Fruit fly (Drosophila melanogaster): ENCODE measurements around the gene Zmynd8.
A peak's percentile ranks its signal among the peaks of the same experiment; 100 is the strongest.

Zmynd8 gene

DNA sequence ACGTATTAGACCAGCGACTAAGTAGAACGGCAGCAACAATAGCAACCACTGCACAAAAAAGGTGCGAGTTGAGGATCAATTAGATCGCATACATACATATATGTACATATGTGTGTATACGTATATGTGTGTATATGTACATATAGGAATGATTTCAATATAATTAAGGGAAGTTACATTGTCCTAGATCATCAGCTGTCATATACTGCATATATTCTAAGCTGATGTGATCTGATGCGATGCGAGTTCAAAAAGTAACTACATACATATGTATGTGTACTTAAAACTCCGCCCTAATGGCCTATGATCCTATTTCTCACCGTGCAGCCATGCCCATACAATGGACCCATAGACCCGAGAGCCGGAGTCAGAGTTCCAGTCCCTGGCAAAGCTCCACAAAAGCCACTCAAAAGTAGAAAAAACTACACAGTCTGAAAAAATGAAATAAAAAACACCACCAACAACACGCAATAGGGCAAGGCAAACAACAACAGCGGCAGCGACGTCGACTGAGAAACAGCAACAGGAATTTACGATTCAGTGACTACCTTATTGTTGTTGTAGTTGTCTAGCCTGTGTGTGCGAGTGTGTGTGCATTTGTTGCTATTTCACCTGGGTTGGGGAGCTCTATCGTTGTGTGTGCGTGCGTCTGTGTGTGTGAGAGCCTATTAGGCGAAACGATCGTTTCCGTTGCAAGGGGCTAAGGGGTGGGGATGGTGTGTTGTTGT lies 54.1 kb downstream of the Zmynd8 start (continued):
- TF ChIP-seq nmo (GFP tag; optimal IDR thresholded peaks at IDR 0.05): peak; percentile 47
- TF ChIP-seq Mes4 (GFP tag; optimal IDR thresholded peaks at IDR 0.05): no peak
- TF ChIP-seq CG1603 (tag; optimal IDR thresholded peaks at IDR 0.05): peak; percentile 51
- TF ChIP-seq lilli (GFP tag; optimal IDR thresholded peaks at IDR 0.05): peak; percentile 9
- peak; percentile 11 for TF ChIP-seq Six4 (GFP tag; optimal IDR thresholded peaks at IDR 0.05)
- TF ChIP-seq nau (GFP tag; optimal IDR thresholded peaks at IDR 0.05): peak; percentile 22
- peak; percentile 17 for TF ChIP-seq CG12155 (GFP tag; optimal IDR thresholded peaks at IDR 0.05)
- TF ChIP-seq C15 (GFP tag; IDR thresholded peaks at IDR 0.05): no peak
- TF ChIP-seq CG34422 (GFP tag; IDR thresholded peaks at IDR 0.05): 0 out of 3 replicates have a peak, but pooled peaks have one; percentile 7
- peak; percentile 49 for TF ChIP-seq CG2712 (tag; optimal IDR thresholded peaks at IDR 0.05)
- TF ChIP-seq CG10267 (tag; optimal IDR thresholded peaks at IDR 0.05): peak; percentile 2
- peak; percentile 81 for TF ChIP-seq Med (GFP tag)
- TF ChIP-seq Hey (tag; optimal IDR thresholded peaks at IDR 0.05): no peak
- 0 out of 2 replicates have a peak, but pooled peaks have one; percentile 6 for TF ChIP-seq peb (GFP tag; IDR thresholded peaks at IDR 0.05)
- peak; percentile 15 for TF ChIP-seq CG4820 (GFP tag; optimal IDR thresholded peaks at IDR 0.05)
- peak; percentile 58; the same call in 2 of the 3 replicates for TF ChIP-seq dysf (GFP tag; IDR thresholded peaks at IDR 0.05)
- 0 out of 3 replicates have a peak, but pooled peaks have one; percentile 14 for TF ChIP-seq CG6175 (GFP tag; IDR thresholded peaks at IDR 0.05)
- peak; percentile 27 for TF ChIP-seq CG18599 (GFP tag; optimal IDR thresholded peaks at IDR 0.05)
- peak; percentile 40 for TF ChIP-seq Oli (tag; optimal IDR thresholded peaks at IDR 0.05)
- TF ChIP-seq z (GFP tag; IDR thresholded peaks at IDR 0.05): 0 out of 3 replicates have a peak, but pooled peaks have one; percentile 32
- TF ChIP-seq ci (GFP tag; IDR thresholded peaks at IDR 0.05): 0 out of 3 replicates have a peak, but pooled peaks have one; percentile 13
- TF ChIP-seq Gug (GFP tag; IDR thresholded peaks at IDR 0.05): 0 out of 4 replicates have a peak, but pooled peaks have one; percentile 4
- TF ChIP-seq CG10979 (tag; optimal IDR thresholded peaks at IDR 0.05): peak; percentile 33
- TF ChIP-seq gsb-n (tag; optimal IDR thresholded peaks at IDR 0.05): peak; percentile 25
- no peak for TF ChIP-seq fu2 (GFP tag; optimal IDR thresholded peaks at IDR 0.05)
- TF ChIP-seq Dek (tag; optimal IDR thresholded peaks at IDR 0.05): peak; percentile 2
- TF ChIP-seq ssp (GFP tag; IDR thresholded peaks at IDR 0.05): no peak
- peak; percentile 3 for TF ChIP-seq cwo (GFP tag; optimal IDR thresholded peaks at IDR 0.05)
- no peak for TF ChIP-seq wdn (GFP tag; IDR thresholded peaks at IDR 0.05)
- no peak for TF ChIP-seq prd (optimal IDR thresholded peaks at IDR 0.05)
- TF ChIP-seq prd (GFP tag; IDR thresholded peaks at IDR 0.05): peak; percentile 36; the same call in 1 of the 3 replicates
- TF ChIP-seq CG14710 (tag; optimal IDR thresholded peaks at IDR 0.05): peak; percentile 31

- TF ChIP-seq CG17912 (GFP tag; optimal IDR thresholded peaks at IDR 0.05) (no peak), Ssrp (tag; optimal IDR thresholded peaks at IDR 0.05) (peak; percentile 2), chif (GFP tag; optimal IDR thresholded peaks at IDR 0.05) (peak in 1 of 2 experiments; percentile 25), dmrt11E (tag; optimal IDR thresholded peaks at IDR 0.05) (peak; percentile 25), pho (GFP tag; optimal IDR thresholded peaks at IDR 0.05) (no peak), Fer1 (GFP tag; optimal IDR thresholded peaks at IDR 0.05) (no peak), sens (GFP tag) (peak; percentile 74), bsh (GFP tag; optimal IDR thresholded peaks at IDR 0.05) (peak in 1 of 2 experiments; percentile 9), CG30403 (GFP tag; optimal IDR thresholded peaks at IDR 0.05) (peak; percentile 12), shn (GFP tag; optimal IDR thresholded peaks at IDR 0.05) (peak; percentile 9), CG7556 (GFP tag; optimal IDR thresholded peaks at IDR 0.05) (peak; percentile 6), Mes4 (GFP tag; optimal IDR thresholded peaks at IDR 0.05) (peak; percentile 3), CG7839 (tag; optimal IDR thresholded peaks at IDR 0.05) (peak; percentile 1), gem (tag; optimal IDR thresholded peaks at IDR 0.05) (peak; percentile 33), hkb (optimal IDR thresholded peaks at IDR 0.05) (peak; percentile 19), hkb (GFP tag; IDR thresholded peaks at IDR 0.05) (no peak), grau (tag; optimal IDR thresholded peaks at IDR 0.05) (peak; percentile 62), nmo (GFP tag; optimal IDR thresholded peaks at IDR 0.05) (peak; percentile 30), Dip2 (GFP tag; IDR thresholded peaks at IDR 0.05) (no peak)
Observed at dm6 chr3R:31724136-31724535, 54.9 kb downstream of the Zmynd8 start.

Measured in whole organism, embryonic.